Worm (Caenorhabditis elegans): Measurements from ENCODE around the gene C01G12.16.
A peak's percentile ranks its signal among the peaks of the same experiment; 100 is the strongest.

Gene C01G12.16

ce11 chrIII:4172210-4172609, 11.2 kb downstream of the C01G12.16 start:
- TF ChIP-seq ztf-11 (tag; optimal IDR thresholded peaks at IDR 0.05) (no peak), mbf-1 (tag; optimal IDR thresholded peaks at IDR 0.05) (no peak), lin-11 (tag; optimal IDR thresholded peaks at IDR 0.05) (no peak), crh-2 (tag; optimal IDR thresholded peaks at IDR 0.05) (no peak), Y55F3AM.14 (GFP tag; optimal IDR thresholded peaks at IDR 0.05) (no peak), lin-39 (tag; optimal IDR thresholded peaks at IDR 0.05) (no peak), nhr-25 (tag; optimal IDR thresholded peaks at IDR 0.05) (no peak), ceh-16 (tag; optimal IDR thresholded peaks at IDR 0.05) (no peak)

- TF ChIP-seq lsy-2 (tag; optimal IDR thresholded peaks at IDR 0.05), result no peak
- TF ChIP-seq gmeb-1 (tag; optimal IDR thresholded peaks at IDR 0.05), result no peak
- TF ChIP-seq dmd-4 (tag; optimal IDR thresholded peaks at IDR 0.05), result no peak
- TF ChIP-seq ztf-1 (GFP tag; conservative IDR thresholded peaks at IDR 0.05), result no peak
- no peak for TF ChIP-seq nhr-11 (tag; optimal IDR thresholded peaks at IDR 0.05)
- TF ChIP-seq nhr-129 (tag; optimal IDR thresholded peaks at IDR 0.05), result no peak
- TF ChIP-seq nhr-21 (tag; optimal IDR thresholded peaks at IDR 0.05), result no peak
- no peak for TF ChIP-seq nhr-23 (tag; optimal IDR thresholded peaks at IDR 0.05)
- no peak for TF ChIP-seq egl-27 (tag; optimal IDR thresholded peaks at IDR 0.05)
- no peak for TF ChIP-seq mdl-1 (tag; optimal IDR thresholded peaks at IDR 0.05)
- TF ChIP-seq nhr-77 (tag; optimal IDR thresholded peaks at IDR 0.05), result no peak
- no peak for TF ChIP-seq sem-4 (tag; optimal IDR thresholded peaks at IDR 0.05)
- no peak for TF ChIP-seq mbf-1 (tag; optimal IDR thresholded peaks at IDR 0.05)
- no peak for TF ChIP-seq fos-1 (tag; optimal IDR thresholded peaks at IDR 0.05)
- no peak for TF ChIP-seq Y55F3AM.14 (GFP tag; optimal IDR thresholded peaks at IDR 0.05)
- no peak for TF ChIP-seq unc-62 (GFP tag; optimal IDR thresholded peaks at IDR 0.05)
- no peak for TF ChIP-seq sma-3 (GFP tag; optimal IDR thresholded peaks at IDR 0.05)
- TF ChIP-seq crh-2 (tag; optimal IDR thresholded peaks at IDR 0.05), result no peak
These were observed 14.5 kb downstream of the C01G12.16 start for ce11 chrIII:4175489-4175888.

ce11 chrIII:4176109-4176596, 15.1 kb downstream of the C01G12.16 start, which contains the start of the genes hrde-1 and C16C10.13:
hrde-1 (minus strand) TSS chrIII:4176159.
C16C10.13 (plus strand) TSS chrIII:4176440.
- TF ChIP-seq nhr-129 (tag; optimal IDR thresholded peaks at IDR 0.05) (no peak), dmd-4 (tag; optimal IDR thresholded peaks at IDR 0.05) (no peak)

- TF ChIP-seq nhr-11 (tag; optimal IDR thresholded peaks at IDR 0.05), result no peak
- TF ChIP-seq lin-13 (GFP tag; optimal IDR thresholded peaks at IDR 0.05), result no peak
- no peak for TF ChIP-seq gmeb-1 (tag; optimal IDR thresholded peaks at IDR 0.05)
- TF ChIP-seq blmp-1 (tag; optimal IDR thresholded peaks at IDR 0.05; ENCODE audit: insufficient read depth), result no peak
These were observed 17.5 kb downstream of the C01G12.16 start, which contains the start of gene C16C10.2 for ce11 chrIII:4178564-4178963. C16C10.2 (minus strand) TSS chrIII:4178664.

- TF ChIP-seq nhr-129 (tag; optimal IDR thresholded peaks at IDR 0.05) (no peak), mbf-1 (tag; optimal IDR thresholded peaks at IDR 0.05) (no peak)
These were observed 20.3 kb downstream of the C01G12.16 start, which contains the start of gene C16C10.1 for ce11 chrIII:4181338-4181737. C16C10.1 (minus strand) TSS chrIII:4181438.

- TF ChIP-seq sma-3 (GFP tag; optimal IDR thresholded peaks at IDR 0.05), result no peak
- no peak for TF ChIP-seq mab-5 (tag; optimal IDR thresholded peaks at IDR 0.05)
- TF ChIP-seq lsy-2 (tag; optimal IDR thresholded peaks at IDR 0.05), result peak in 1 of 2 experiments; percentile 12
- TF ChIP-seq crh-2 (tag; optimal IDR thresholded peaks at IDR 0.05), result peak; percentile 21
- peak; percentile 30 for TF ChIP-seq C34F6.9 (tag; optimal IDR thresholded peaks at IDR 0.05)
These were observed 25.8 kb downstream of the C01G12.16 start, which contains the start of gene lars-1 for ce11 chrIII:4186751-4187309. lars-1 (minus strand) TSS chrIII:4186801.

- TF ChIP-seq blmp-1 (tag; optimal IDR thresholded peaks at IDR 0.05; ENCODE audit: insufficient read depth), result peak; percentile 75
- no peak for TF ChIP-seq Y55F3AM.14 (GFP tag; optimal IDR thresholded peaks at IDR 0.05)
- TF ChIP-seq nhr-25 (tag; optimal IDR thresholded peaks at IDR 0.05), result peak; percentile 41
- TF ChIP-seq C34F6.9 (tag; optimal IDR thresholded peaks at IDR 0.05), result no peak
- TF ChIP-seq nhr-23 (tag; optimal IDR thresholded peaks at IDR 0.05), result no peak
- no peak for TF ChIP-seq unc-55 (GFP tag; optimal IDR thresholded peaks at IDR 0.05)
- no peak for TF ChIP-seq snpc-4 (tag; optimal IDR thresholded peaks at IDR 0.05)
These were observed 26.8 kb downstream of the C01G12.16 start, which contains the start of gene R74.2 for ce11 chrIII:4187845-4188244. R74.2 (plus strand) TSS chrIII:4188160.
